Fruit fly (Drosophila melanogaster): Measurements from ENCODE around the gene Sr-CIV.

Gene Sr-CIV

dm6 chr2L:3534227-3534842, 10.5 kb upstream of the Sr-CIV start (continued):
- TF ChIP-seq gt (GFP tag; IDR thresholded peaks at IDR 0.05) (no peak), CG7271 (tag; optimal IDR thresholded peaks at IDR 0.05) (no peak), CG14710 (tag; optimal IDR thresholded peaks at IDR 0.05) (peak; percentile 29), CG14965 (GFP tag; optimal IDR thresholded peaks at IDR 0.05; ENCODE audit: borderline replicate concordance) (no peak), Vsx1 (GFP tag; optimal IDR thresholded peaks at IDR 0.05) (no peak), ci (GFP tag; IDR thresholded peaks at IDR 0.05) (peak; percentile 70; the same call in 2 of the 3 replicates), luna (GFP tag; optimal IDR thresholded peaks at IDR 0.05) (peak; percentile 27), Gsc (GFP tag; IDR thresholded peaks at IDR 0.05) (no peak; the same call in 1 of the 2 replicates), CG2889 (GFP tag; IDR thresholded peaks at IDR 0.05) (0 out of 3 replicates have a peak, but pooled peaks have one; percentile 10), Hr3 (GFP tag; optimal IDR thresholded peaks at IDR 0.05) (peak; percentile 16), Dip3 (GFP tag; optimal IDR thresholded peaks at IDR 0.05) (peak; percentile 5), gcm2 (GFP tag; optimal IDR thresholded peaks at IDR 0.05) (no peak), hb (GFP tag; IDR thresholded peaks at IDR 0.05; ENCODE audit: partially characterized antibody) (no peak), trh (GFP tag; optimal IDR thresholded peaks at IDR 0.05) (no peak), ase (GFP tag; IDR thresholded peaks at IDR 0.05) (0 out of 3 replicates have a peak, but pooled peaks have one; percentile 51), Ets97D (GFP tag; optimal IDR thresholded peaks at IDR 0.05) (no peak), bsh (GFP tag; optimal IDR thresholded peaks at IDR 0.05) (peak; percentile 72 to 74), slbo (GFP tag; IDR thresholded peaks at IDR 0.05) (peak; percentile 63), CG17568 (GFP tag; optimal IDR thresholded peaks at IDR 0.05) (peak; percentile 13), CG9437 (GFP tag; optimal IDR thresholded peaks at IDR 0.05) (no peak), CG3163 (GFP tag; optimal IDR thresholded peaks at IDR 0.05) (no peak), croc (GFP tag; conservative IDR thresholded peaks at IDR 0.05) (peak; percentile 45; the same call in 1 of the 3 replicates), CG4404 (GFP tag; IDR thresholded peaks at IDR 0.05) (no peak), C15 (GFP tag; IDR thresholded peaks at IDR 0.05) (no peak), Fer3 (tag; optimal IDR thresholded peaks at IDR 0.05) (peak; percentile 28), CG2199 (GFP tag; IDR thresholded peaks at IDR 0.05) (0 out of 3 replicates have a peak, but pooled peaks have one; percentile 56), ATbp (GFP tag; optimal IDR thresholded peaks at IDR 0.05) (peak; percentile 48), CG2120 (GFP tag; optimal IDR thresholded peaks at IDR 0.05) (peak; percentile 44), cas (GFP tag; IDR thresholded peaks at IDR 0.05) (no peak), CG4360 (GFP tag; IDR thresholded peaks at IDR 0.05) (peak; percentile 90), Poxn (GFP tag; IDR thresholded peaks at IDR 0.05) (no peak), unc-4 (GFP tag; IDR thresholded peaks at IDR 0.05; ENCODE audit: partially characterized antibody) (no peak), Scr (GFP tag; IDR thresholded peaks at IDR 0.05; ENCODE audit: partially characterized antibody) (no peak), pan (optimal IDR thresholded peaks at IDR 0.05) (no peak), pan (GFP tag; optimal IDR thresholded peaks at IDR 0.05 in 1 of 2, IDR thresholded peaks at IDR 0.05 in 1 of 2) (peak in 1 of 2 experiments; percentile 58), CG3281 (GFP tag; optimal IDR thresholded peaks at IDR 0.05) (peak; percentile 27), Pdp1 (GFP tag; optimal IDR thresholded peaks at IDR 0.05) (peak; percentile 44 to 51), CG6689 (GFP tag; IDR thresholded peaks at IDR 0.05) (peak; percentile 46), HLHmδ (GFP tag; optimal IDR thresholded peaks at IDR 0.05) (no peak), lab (GFP tag; optimal IDR thresholded peaks at IDR 0.05) (peak; percentile 32), CG8478 (optimal IDR thresholded peaks at IDR 0.05) (peak; percentile 55), oc (tag; optimal IDR thresholded peaks at IDR 0.05) (no peak), grau (tag; optimal IDR thresholded peaks at IDR 0.05) (peak; percentile 88), CG13894 (tag; optimal IDR thresholded peaks at IDR 0.05) (no peak), Deaf1 (tag; optimal IDR thresholded peaks at IDR 0.05) (peak; percentile 97), tna (GFP tag; IDR thresholded peaks at IDR 0.05; ENCODE audit: partially characterized antibody) (no peak), ara (GFP tag; IDR thresholded peaks at IDR 0.05) (peak; percentile 75), tx (GFP tag; optimal IDR thresholded peaks at IDR 0.05) (peak; percentile 6), Sin3A (optimal IDR thresholded peaks at IDR 0.05) (no peak), CG34224 (GFP tag; IDR thresholded peaks at IDR 0.05; ENCODE audit: partially characterized antibody) (no peak)

Data from whole organism, embryonic.